Worm (Caenorhabditis elegans) whole organism, young adult: ENCODE measurements around the gene utx-1.
A peak's percentile ranks its signal among the peaks of the same experiment; 100 is the strongest.

Experiments used
- C06A6.2 ChIP-seq: fragments of 200-800 bp; sonication (Bioruptor generic); conservative IDR thresholded peaks from 2 replicates; pipeline ENCODE4 v1.3.6; 2022; ENCODE audit warnings: missing genetic modification characterization, missing compliant biosample characterization
- F23B12.7 ChIP-seq: sonication (generic microtip); optimal IDR thresholded peaks from 2 replicates; lab custom pipeline; 2017; ENCODE audit warnings: missing genetic modification characterization, mild to moderate bottlenecking, missing compliant biosample characterization, antibody characterized with exemption, moderate library complexity; ENCODE audit not compliant: insufficient read depth
- F33H1.4 ChIP-seq: fragments of 200-800 bp; sonication (Bioruptor generic); IDR thresholded peaks from 2 replicates; pipeline ENCODE4 v1.3.6; 2022; ENCODE audit warnings: missing genetic modification reagents, missing genetic modification characterization, missing compliant biosample characterization
- F37B4.10 ChIP-seq: fragments of 200-800 bp; sonication (Bioruptor generic); IDR thresholded peaks from 2 replicates; pipeline ENCODE4 v1.3.6; 2022; ENCODE audit warnings: missing genetic modification characterization, missing compliant biosample characterization
- F39B2.1 ChIP-seq: fragments of 200-800 bp; sonication (Bioruptor generic); IDR thresholded peaks from 2 replicates; pipeline ENCODE4 v1.3.6; 2022; ENCODE audit warnings: missing genetic modification reagents, missing genetic modification characterization, missing compliant biosample characterization
- K11D2.4 ChIP-seq: fragments of 200-800 bp; sonication (Bioruptor generic); IDR thresholded peaks from 2 replicates; pipeline ENCODE4 v1.3.6; 2022; ENCODE audit warnings: missing genetic modification reagents, missing genetic modification characterization, missing compliant biosample characterization
- Y56A3A.18 ChIP-seq: fragments of 200-800 bp; sonication (Bioruptor generic); IDR thresholded peaks from 2 replicates; pipeline ENCODE4 v1.3.6; 2022; ENCODE audit warnings: missing genetic modification reagents, missing genetic modification characterization, missing compliant biosample characterization
- Y67H2A.10 ChIP-seq: fragments of 200-800 bp; sonication (Bioruptor generic); conservative IDR thresholded peaks from 2 replicates; pipeline ENCODE4 v1.3.6; 2022; ENCODE audit warnings: missing genetic modification reagents, missing genetic modification characterization, missing compliant biosample characterization
- Y79H2A.3 ChIP-seq: fragments of 200-800 bp; sonication (Bioruptor generic); conservative IDR thresholded peaks from 2 replicates; pipeline ENCODE4 v1.3.6; 2022; ENCODE audit warnings: missing genetic modification reagents, missing genetic modification characterization, missing compliant biosample characterization
- ZK185.1 ChIP-seq: sonication (generic microtip); optimal IDR thresholded peaks from 2 replicates; lab custom pipeline; 2016; ENCODE audit warnings: mild to moderate bottlenecking, missing genetic modification characterization, missing compliant biosample characterization; ENCODE audit not compliant: poor library complexity, severe bottlenecking
- ama-1 ChIP-seq, 3 experiments: fragments of 150-350 bp in 1 of 3; sonication (generic microtip) in 2 of 3; optimal IDR thresholded peaks; 2 replicates each; lab custom pipeline; 2014 to 2018; ENCODE audit warnings: missing biosample characterization in 2 of 3, missing genetic modification characterization in 2 of 3, missing genetic modification reagents in 2 of 3
- aptf-2 ChIP-seq: fragments of 200-800 bp; sonication (Bioruptor generic); conservative IDR thresholded peaks from 2 replicates; pipeline ENCODE4 v1.3.6; 2022; ENCODE audit warnings: missing genetic modification reagents, missing genetic modification characterization, missing compliant biosample characterization
- aptf-3 ChIP-seq: fragments of 200-800 bp; sonication (Bioruptor generic); IDR thresholded peaks from 2 replicates; pipeline ENCODE4 v1.3.6; 2022; ENCODE audit warnings: missing genetic modification characterization, missing compliant biosample characterization
- atf-7 ChIP-seq: sonication (generic microtip); optimal IDR thresholded peaks from 2 replicates; lab custom pipeline; 2017; ENCODE audit warnings: mild to moderate bottlenecking, missing genetic modification characterization, missing compliant biosample characterization
- athp-1 ChIP-seq: sonication (generic microtip); optimal IDR thresholded peaks from 2 replicates; lab custom pipeline; 2017; ENCODE audit warnings: mild to moderate bottlenecking, missing genetic modification characterization, missing compliant biosample characterization
- cebp-1 ChIP-seq, 2 experiments: fragments of 200-800 bp in 1 of 2; sonication (Bioruptor generic) in 1 of 2; sonication (generic microtip) in 1 of 2; IDR thresholded peaks in 1 of 2; optimal IDR thresholded peaks in 1 of 2; 2 replicates each; pipeline versions ENCODE4 v1.3.6 to Lab custom; 2017 to 2022; ENCODE audit warnings: missing compliant biosample characterization in 2 of 2, missing genetic modification characterization in 2 of 2, mild to moderate bottlenecking in 1 of 2, missing genetic modification reagents in 1 of 2, moderate library complexity in 1 of 2
- chd-7 ChIP-seq: sonication (generic microtip); optimal IDR thresholded peaks from 2 replicates; lab custom pipeline; 2016; ENCODE audit warnings: mild to moderate bottlenecking, missing genetic modification characterization, moderate library complexity, missing compliant biosample characterization
- dox-1 ChIP-seq: fragments of 200-800 bp; sonication (Bioruptor generic); IDR thresholded peaks from 2 replicates; pipeline ENCODE4 v1.3.6; 2022; ENCODE audit warnings: missing genetic modification reagents, missing genetic modification characterization, missing compliant biosample characterization
- egl-18 ChIP-seq: fragments of 200-800 bp; sonication (Bioruptor generic); IDR thresholded peaks from 2 replicates; pipeline ENCODE4 v1.3.6; 2022; ENCODE audit warnings: missing genetic modification reagents, missing genetic modification characterization, missing compliant biosample characterization
- ets-4 ChIP-seq: fragments of 200-800 bp; sonication (Bioruptor generic); optimal IDR thresholded peaks from 2 replicates; lab custom pipeline; 2018; ENCODE audit warnings: mild to moderate bottlenecking, missing genetic modification characterization, missing compliant biosample characterization
- gei-17 ChIP-seq: fragments of 200-800 bp; sonication (Bioruptor generic); optimal IDR thresholded peaks from 2 replicates; lab custom pipeline; 2018; ENCODE audit warnings: mild to moderate bottlenecking, missing genetic modification characterization, missing compliant biosample characterization
- him-1 ChIP-seq: sonication (generic microtip); optimal IDR thresholded peaks from 2 replicates; lab custom pipeline; 2016; ENCODE audit warnings: missing genotype, missing genetic modification reagents, missing genetic modification characterization, missing compliant biosample characterization
- hlh-12 ChIP-seq: sonication (generic microtip); optimal IDR thresholded peaks from 2 replicates; lab custom pipeline; 2016; ENCODE audit warnings: missing genetic modification characterization, missing compliant biosample characterization
- let-526 ChIP-seq: fragments of 200-800 bp; sonication (Bioruptor generic); IDR thresholded peaks from 2 replicates; pipeline ENCODE4 v1.3.6; 2022; ENCODE audit warnings: missing genetic modification reagents, missing genetic modification characterization, missing compliant biosample characterization
- let-607 ChIP-seq, 2 experiments: fragments of 200-800 bp in 1 of 2; sonication (Bioruptor generic) in 1 of 2; sonication (generic microtip) in 1 of 2; optimal IDR thresholded peaks; 2 replicates each; lab custom pipeline; 2016 to 2018; ENCODE audit warnings: mild to moderate bottlenecking in 2 of 2, missing compliant biosample characterization in 2 of 2, missing genetic modification characterization in 2 of 2, moderate library complexity in 2 of 2, missing genotype in 1 of 2
- lin-35 ChIP-seq, 3 experiments: fragments of 150-350 bp in 2 of 3; sonication (generic microtip) in 1 of 3; optimal IDR thresholded peaks; 2 replicates each; lab custom pipeline; 2014 to 2018; ENCODE audit warnings: missing biosample characterization in 3 of 3, missing genetic modification characterization in 3 of 3, missing genetic modification reagents in 3 of 3
- lin-40 ChIP-seq: sonication (generic microtip); optimal IDR thresholded peaks from 2 replicates; lab custom pipeline; 2016; ENCODE audit warnings: missing genetic modification characterization, mild to moderate bottlenecking, missing compliant biosample characterization, missing genotype, missing genetic modification reagents
- madf-10 ChIP-seq: sonication (generic microtip); optimal IDR thresholded peaks from 2 replicates; lab custom pipeline; 2016; ENCODE audit warnings: mild to moderate bottlenecking, missing genetic modification characterization, missing compliant biosample characterization
- mcd-1 ChIP-seq: fragments of 200-800 bp; sonication (Bioruptor generic); IDR thresholded peaks from 2 replicates; pipeline ENCODE4 v1.3.6; 2022; ENCODE audit warnings: missing genetic modification reagents, missing genetic modification characterization, missing compliant biosample characterization
- mes-4 ChIP-seq: sonication (generic microtip); optimal IDR thresholded peaks from 2 replicates; lab custom pipeline; 2016; ENCODE audit warnings: missing genotype, missing genetic modification characterization, missing compliant biosample characterization
- mxl-1 ChIP-seq: sonication (generic microtip); optimal IDR thresholded peaks from 2 replicates; lab custom pipeline; 2016; ENCODE audit warnings: missing genetic modification characterization, missing compliant biosample characterization
- nfyb-1 ChIP-seq: fragments of 200-800 bp; sonication (Bioruptor generic); IDR thresholded peaks from 2 replicates; pipeline ENCODE4 v1.3.6; 2022; ENCODE audit warnings: missing genetic modification reagents, missing genetic modification characterization, missing compliant biosample characterization
- nhr-80 ChIP-seq: sonication (generic microtip); optimal IDR thresholded peaks from 2 replicates; lab custom pipeline; 2016; ENCODE audit warnings: missing genetic modification characterization, missing compliant biosample characterization
- pha-4 ChIP-seq: fragments of 150-350 bp; sonication (generic microtip); optimal IDR thresholded peaks from 2 replicates; lab custom pipeline; 2014; ENCODE audit warnings: missing biosample characterization, missing genetic modification reagents, missing genetic modification characterization
- rec-8 ChIP-seq, 2 experiments: sonication (generic microtip); optimal IDR thresholded peaks; 2 replicates each; lab custom pipeline; 2016; ENCODE audit warnings: mild to moderate bottlenecking in 2 of 2, missing genetic modification characterization in 2 of 2, missing genetic modification reagents in 2 of 2, missing genotype in 2 of 2, missing biosample characterization in 1 of 2, missing compliant biosample characterization in 1 of 2, moderate library complexity in 1 of 2
- snpc-3.4 ChIP-seq: sonication (generic microtip); optimal IDR thresholded peaks from 2 replicates; lab custom pipeline; 2017; ENCODE audit warnings: missing genetic modification characterization, mild to moderate bottlenecking, missing compliant biosample characterization, antibody characterized with exemption, moderate library complexity, missing genotype, missing genetic modification reagents
- tbp1 ChIP-seq: fragments of 200-800 bp; sonication (Bioruptor generic); optimal IDR thresholded peaks from 2 replicates; lab custom pipeline; 2018; ENCODE audit warnings: mild to moderate bottlenecking, missing genetic modification characterization, missing compliant biosample characterization
- tlf-1 ChIP-seq: fragments of 200-800 bp; sonication (Bioruptor generic); optimal IDR thresholded peaks from 2 replicates; lab custom pipeline; 2018; ENCODE audit warnings: mild to moderate bottlenecking, missing genetic modification characterization, missing compliant biosample characterization
- unc-130 ChIP-seq: sonication (generic microtip); optimal IDR thresholded peaks from 2 replicates; lab custom pipeline; 2016; ENCODE audit warnings: missing genetic modification reagents, missing genetic modification characterization, missing compliant biosample characterization
- unc-62 ChIP-seq: fragments of 150-350 bp; optimal IDR thresholded peaks from 2 replicates; lab custom pipeline; 2014; ENCODE audit warnings: missing biosample characterization, missing genetic modification reagents, missing genetic modification characterization
- ztf-3 ChIP-seq: fragments of 200-800 bp; sonication (Bioruptor generic); optimal IDR thresholded peaks from 2 replicates; lab custom pipeline; 2018; ENCODE audit warnings: mild to moderate bottlenecking, missing genetic modification characterization, missing compliant biosample characterization

The utx-1 gene

ce11 chrX:8565810-8566416 is 9.0 kb downstream of the utx-1 start:
- TF ChIP-seq let-526 (GFP tag; lab: Robert Waterston, UW) (no peak), nfyb-1 (GFP tag; lab: Robert Waterston, UW) (0 out of 2 replicates have a peak, but pooled peaks have one; percentile 42), F39B2.1 (GFP tag; lab: Robert Waterston, UW) (no peak), him-1 (tag; lab: Kevin White, UChicago) (no peak), cebp-1 (GFP tag; IDR thresholded peaks at IDR 0.05; lab: Robert Waterston, UW) (no peak), cebp-1 (tag; optimal IDR thresholded peaks at IDR 0.05; lab: Kevin White, UChicago) (no peak), athp-1 (tag; lab: Kevin White, UChicago) (no peak)

ce11 chrX:8566521-8567032 is 9.6 kb downstream of the utx-1 start:
- TF ChIP-seq ama-1 (optimal IDR thresholded peaks at IDR 0.05; lab: Kevin White, UChicago) (no peak), ama-1 (GFP tag; optimal IDR thresholded peaks at IDR 0.05; lab: Kevin White, UChicago) (no peak), unc-130 (GFP tag; lab: Kevin White, UChicago) (no peak), mes-4 (no peak), F33H1.4 (GFP tag; lab: Robert Waterston, UW) (no peak), mcd-1 (no peak), C06A6.2 (GFP tag; lab: Robert Waterston, UW) (no peak), mxl-1 (tag; lab: Kevin White, UChicago) (no peak), dox-1 (GFP tag; lab: Robert Waterston, UW) (no peak), madf-10 (tag; lab: Kevin White, UChicago) (no peak), Y79H2A.3 (GFP tag; lab: Robert Waterston, UW) (no peak), Y56A3A.18 (no peak), cebp-1 (GFP tag; IDR thresholded peaks at IDR 0.05; lab: Robert Waterston, UW) (no peak), cebp-1 (tag; optimal IDR thresholded peaks at IDR 0.05; lab: Kevin White, UChicago) (no peak), gei-17 (GFP tag; lab: Kevin White, UChicago) (no peak), chd-7 (tag; lab: Kevin White, UChicago) (no peak), egl-18 (no peak), F37B4.10 (no peak), ztf-3 (no peak), F23B12.7 (tag; lab: Kevin White, UChicago) (no peak)

- peak; percentile 20 for TF ChIP-seq tbp1 (GFP tag; lab: Kevin White, UChicago)
- peak; percentile 99 for TF ChIP-seq ets-4 (GFP tag; lab: Kevin White, UChicago)
- TF ChIP-seq let-607 (tag; optimal IDR thresholded peaks at IDR 0.05; lab: Kevin White, UChicago): peak; percentile 45 to 55
- no peak for TF ChIP-seq Y79H2A.3 (GFP tag; lab: Robert Waterston, UW)
- peak; percentile 89 for TF ChIP-seq unc-62 (GFP tag; lab: Kevin White, UChicago)
- TF ChIP-seq lin-40 (tag; lab: Kevin White, UChicago): peak; percentile 34
- peak; percentile 79 for TF ChIP-seq nhr-80 (tag; lab: Kevin White, UChicago)
- no peak for TF ChIP-seq aptf-3 (GFP tag; lab: Robert Waterston, UW)
- TF ChIP-seq pha-4 (tag; lab: Kevin White, UChicago): peak; percentile 12
- peak; percentile 24 for TF ChIP-seq atf-7
Observed at ce11 chrX:8567166-8567565, 10.2 kb downstream of the utx-1 start.

- TF ChIP-seq lin-35 (GFP tag; optimal IDR thresholded peaks at IDR 0.05; lab: Kevin White, UChicago) (no peak), Y67H2A.10 (GFP tag; lab: Robert Waterston, UW) (no peak), K11D2.4 (GFP tag; lab: Robert Waterston, UW) (no peak), aptf-3 (GFP tag; lab: Robert Waterston, UW) (no peak), snpc-3.4 (no peak), him-1 (tag; lab: Kevin White, UChicago) (no peak), rec-8 (tag; optimal IDR thresholded peaks at IDR 0.05; lab: Kevin White, UChicago) (no peak), aptf-2 (GFP tag; lab: Robert Waterston, UW) (no peak), pha-4 (tag; lab: Kevin White, UChicago) (no peak), tlf-1 (GFP tag; lab: Kevin White, UChicago) (no peak), ZK185.1 (no peak), hlh-12 (tag; lab: Kevin White, UChicago) (no peak)
Observed at ce11 chrX:8567823-8568314, 10.9 kb downstream of the utx-1 start.
